Worm (Caenorhabditis elegans) whole organism, L3 larva: ENCODE measurements around the gene alg-3.

Experiments used
- R02D3.7 ChIP-seq: fragments of 150-350 bp; optimal IDR thresholded peaks from 2 replicates; lab custom pipeline; 2014; ENCODE audit warnings: missing biosample characterization, missing genetic modification characterization
- ceh-16 ChIP-seq: sonication (generic microtip); optimal IDR thresholded peaks from 2 replicates; lab custom pipeline; 2017; ENCODE audit warnings: missing biosample characterization, missing genetic modification characterization
- ceh-28 ChIP-seq: fragments of 150-350 bp; optimal IDR thresholded peaks from 2 replicates; lab custom pipeline; 2014; ENCODE audit warnings: missing biosample characterization, missing genetic modification reagents, missing genetic modification characterization
- ceh-82 ChIP-seq: fragments of 150-350 bp; optimal IDR thresholded peaks from 2 replicates; lab custom pipeline; 2014; ENCODE audit warnings: missing biosample characterization, missing genetic modification characterization
- egl-27 ChIP-seq: sonication (generic microtip); optimal IDR thresholded peaks from 4 replicates; lab custom pipeline; 2017; ENCODE audit warnings: missing biosample characterization, missing genetic modification reagents, missing genetic modification characterization
- egl-5 ChIP-seq: fragments of 150-350 bp; optimal IDR thresholded peaks from 2 replicates; lab custom pipeline; 2017; ENCODE audit warnings: missing biosample characterization, missing genetic modification reagents, missing genetic modification characterization, inconsistent platforms
- elt-1 ChIP-seq: fragments of 150-350 bp; optimal IDR thresholded peaks from 2 replicates; lab custom pipeline; 2014; ENCODE audit warnings: missing biosample characterization, missing genetic modification characterization
- elt-2 ChIP-seq: sonication (generic microtip); optimal IDR thresholded peaks from 2 replicates; lab custom pipeline; 2016; ENCODE audit warnings: missing genetic modification reagents, mild to moderate bottlenecking, missing genetic modification characterization, missing compliant biosample characterization
- elt-3 ChIP-seq, 3 experiments: fragments of 150-350 bp in 1 of 3; sonication (generic microtip) in 2 of 3; optimal IDR thresholded peaks; 2 replicates in 2 of 3; 4 replicates in 1 of 3; lab custom pipeline; 2014 to 2017; ENCODE audit warnings: missing biosample characterization in 3 of 3, missing genetic modification characterization in 3 of 3
- fkh-10 ChIP-seq: sonication (generic microtip); optimal IDR thresholded peaks from 2 replicates; lab custom pipeline; 2017; ENCODE audit warnings: missing biosample characterization, missing genetic modification reagents, missing genetic modification characterization
- fkh-2 ChIP-seq: fragments of 150-350 bp; optimal IDR thresholded peaks from 2 replicates; lab custom pipeline; 2014; ENCODE audit warnings: missing biosample characterization, missing genetic modification reagents, missing genetic modification characterization
- fos-1 ChIP-seq: fragments of 150-350 bp; optimal IDR thresholded peaks from 2 replicates; lab custom pipeline; 2014; ENCODE audit warnings: missing biosample characterization, missing genetic modification characterization
- hmg-11 ChIP-seq: sonication (generic microtip); optimal IDR thresholded peaks from 2 replicates; lab custom pipeline; 2016; ENCODE audit warnings: missing genetic modification characterization, missing compliant biosample characterization
- lin-15B ChIP-seq: fragments of 150-350 bp; optimal IDR thresholded peaks from 2 replicates; lab custom pipeline; 2014; ENCODE audit warnings: missing biosample characterization, missing genetic modification characterization
- lsy-12 ChIP-seq: sonication (generic microtip); optimal IDR thresholded peaks from 2 replicates; lab custom pipeline; 2016; ENCODE audit warnings: mild to moderate bottlenecking, missing genetic modification characterization, missing compliant biosample characterization
- mml-1 ChIP-seq: fragments of 150-350 bp; sonication (generic microtip); optimal IDR thresholded peaks from 3 replicates; lab custom pipeline; 2014; ENCODE audit warnings: missing biosample characterization, missing genetic modification characterization
- nfya-1 ChIP-seq: sonication (generic microtip); optimal IDR thresholded peaks from 2 replicates; lab custom pipeline; 2017; ENCODE audit warnings: missing genetic modification characterization, mild to moderate bottlenecking, missing compliant biosample characterization, antibody characterized with exemption, moderate library complexity; ENCODE audit not compliant: insufficient read depth
- nhr-11 ChIP-seq: fragments of 150-350 bp; optimal IDR thresholded peaks from 2 replicates; lab custom pipeline; 2014; ENCODE audit warnings: missing biosample characterization, missing genetic modification characterization
- nhr-12 ChIP-seq: fragments of 150-350 bp; optimal IDR thresholded peaks from 2 replicates; lab custom pipeline; 2014; ENCODE audit warnings: missing biosample characterization, missing genetic modification characterization
- nhr-23 ChIP-seq: fragments of 150-350 bp; optimal IDR thresholded peaks from 2 replicates; lab custom pipeline; 2014; ENCODE audit warnings: missing biosample characterization, missing genetic modification reagents, missing genetic modification characterization
- nhr-237 ChIP-seq: fragments of 150-350 bp; optimal IDR thresholded peaks from 2 replicates; lab custom pipeline; 2014; ENCODE audit warnings: missing biosample characterization, missing genetic modification characterization
- nhr-25 ChIP-seq: sonication (generic microtip); optimal IDR thresholded peaks from 2 replicates; lab custom pipeline; 2017; ENCODE audit warnings: missing biosample characterization, missing genetic modification characterization
- nhr-43 ChIP-seq: sonication (generic microtip); optimal IDR thresholded peaks from 2 replicates; lab custom pipeline; 2016; ENCODE audit warnings: mild to moderate bottlenecking, missing genetic modification characterization, missing compliant biosample characterization; ENCODE audit not compliant: poor library complexity, severe bottlenecking
- nhr-77 ChIP-seq: fragments of 150-350 bp; optimal IDR thresholded peaks from 2 replicates; lab custom pipeline; 2014; ENCODE audit warnings: missing biosample characterization, missing genetic modification characterization
- sea-2 ChIP-seq: fragments of 150-350 bp; sonication (generic microtip); optimal IDR thresholded peaks from 4 replicates; lab custom pipeline; 2014; ENCODE audit warnings: missing biosample characterization, missing genetic modification reagents, missing genetic modification characterization
- skn-1 ChIP-seq: fragments of 150-350 bp; optimal IDR thresholded peaks from 2 replicates; lab custom pipeline; 2014; ENCODE audit warnings: missing biosample characterization, missing genetic modification characterization
- unc-62 ChIP-seq: fragments of 150-350 bp; sonication (generic microtip); optimal IDR thresholded peaks from 4 replicates; lab custom pipeline; 2014; ENCODE audit warnings: missing biosample characterization, missing genetic modification reagents, missing genetic modification characterization
- zag-1 ChIP-seq: fragments of 150-350 bp; optimal IDR thresholded peaks from 2 replicates; lab custom pipeline; 2014; ENCODE audit warnings: missing biosample characterization, missing genetic modification characterization
- ztf-11 ChIP-seq: fragments of 150-350 bp; optimal IDR thresholded peaks from 2 replicates; lab custom pipeline; 2014; ENCODE audit warnings: missing biosample characterization, missing genetic modification characterization

The alg-3 gene

ce11 chrIV:11693493-11693892 lies 10.6 kb upstream of the alg-3 start, which contains the start of gene ZK792.12:
TSS of gene ZK792.12 (plus strand) at chrIV:11693793.
- TF ChIP-seq ztf-11 (tag; lab: Kevin White, UChicago) = no peak

- TF ChIP-seq elt-3 (tag; optimal IDR thresholded peaks at IDR 0.05; lab: Kevin White, UChicago) = no peak
- no peak for TF ChIP-seq sea-2 (GFP tag; lab: Kevin White, UChicago)
- no peak for TF ChIP-seq R02D3.7 (tag; lab: Kevin White, UChicago)
- TF ChIP-seq mml-1 (tag; lab: Kevin White, UChicago) = no peak
- TF ChIP-seq skn-1 = no peak
- no peak for TF ChIP-seq ceh-28
- no peak for TF ChIP-seq fos-1 (tag; lab: Kevin White, UChicago)
- no peak for TF ChIP-seq fkh-10 (GFP tag; lab: Kevin White, UChicago)
- TF ChIP-seq nhr-237 = no peak
- TF ChIP-seq nhr-77 = no peak
Measured at ce11 chrIV:11694143-11694542, 9.9 kb upstream of the alg-3 start, which contains the start of gene ZK792.7. TSS of gene ZK792.7 (plus strand) at chrIV:11694443.

DNA sequence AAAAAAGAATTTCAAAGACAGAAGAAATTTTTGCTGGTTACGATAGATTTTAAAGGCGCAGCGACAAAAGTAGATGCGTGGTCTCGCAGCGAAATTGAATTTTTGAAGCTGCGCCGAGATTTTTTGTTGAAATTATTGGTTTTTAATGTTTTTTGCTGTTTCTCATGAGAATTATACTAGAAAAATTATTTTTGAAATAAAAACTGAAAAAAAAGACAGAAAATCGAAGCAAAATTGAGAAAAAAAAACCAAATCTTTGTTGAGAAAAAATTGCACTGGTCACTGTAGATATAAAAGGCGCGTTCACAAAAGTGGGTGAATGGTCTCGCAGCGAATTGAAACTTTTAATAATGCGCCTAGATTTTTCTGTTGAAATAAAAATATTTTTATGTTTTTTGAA lies 8.4 kb upstream of the alg-3 start:
- TF ChIP-seq fos-1 (tag; lab: Kevin White, UChicago) (no peak), nhr-23 (tag; lab: Kevin White, UChicago) (peak; percentile 6), ceh-82 (tag; lab: Kevin White, UChicago) (no peak), nhr-12 (tag; lab: Kevin White, UChicago) (no peak)

ce11 chrIV:11697514-11697913 lies 6.5 kb upstream of the alg-3 start:
- TF ChIP-seq elt-2 (tag; lab: Kevin White, UChicago) (no peak), elt-1 (no peak), egl-27 (tag; lab: Kevin White, UChicago) (no peak), nhr-25 (no peak), unc-62 (GFP tag; lab: Kevin White, UChicago) (no peak), fkh-10 (GFP tag; lab: Kevin White, UChicago) (no peak), hmg-11 (tag; lab: Kevin White, UChicago) (no peak), nhr-77 (no peak), lin-15B (tag; lab: Kevin White, UChicago) (no peak), fkh-2 (tag; lab: Kevin White, UChicago) (no peak)

- peak; percentile 89 for TF ChIP-seq nhr-23 (tag; lab: Kevin White, UChicago)
- TF ChIP-seq nhr-43 = peak; percentile 50
- no peak for TF ChIP-seq lsy-12
- no peak for TF ChIP-seq ceh-28
- TF ChIP-seq elt-3 (tag; optimal IDR thresholded peaks at IDR 0.05; lab: Kevin White, UChicago) = peak in 1 of 3 experiments; percentile 75
- peak; percentile 77 for TF ChIP-seq nhr-25
- TF ChIP-seq, all 47 proteins: peak for 4
Measured at ce11 chrIV:11700100-11700499, 3.9 kb upstream of the alg-3 start.

- peak; percentile 24 for TF ChIP-seq nhr-25
- TF ChIP-seq zag-1 (tag; lab: Kevin White, UChicago) = no peak
- TF ChIP-seq, all 47 proteins: peak for 1
Measured at ce11 chrIV:11700752-11701151, 3.3 kb upstream of the alg-3 start, which contains the start of gene dpy-20. TSS of gene dpy-20 (minus strand) at chrIV:11700852.

DNA sequence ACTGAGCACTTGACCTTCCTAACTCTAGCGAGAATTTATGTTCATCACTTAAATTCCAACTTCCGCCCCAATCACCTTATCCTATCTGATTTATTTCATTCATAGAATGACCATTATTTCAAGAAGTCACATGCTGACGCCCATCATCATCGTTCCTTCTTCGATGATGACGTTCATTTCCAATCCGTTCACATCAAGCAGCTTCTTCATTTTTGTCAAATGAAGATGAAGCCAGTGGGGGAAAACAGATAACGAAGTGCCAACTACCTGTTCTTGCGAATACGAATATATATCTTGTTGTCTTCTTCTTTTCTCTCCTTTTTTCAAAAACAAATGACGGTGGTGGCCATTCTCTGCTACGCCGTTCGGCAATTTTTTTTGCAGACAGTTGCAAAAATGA lies 2.2 kb upstream of the alg-3 start:
- TF ChIP-seq nhr-23 (tag; lab: Kevin White, UChicago) (peak; percentile 29), nhr-25 (peak; percentile 79), fos-1 (tag; lab: Kevin White, UChicago) (no peak), ceh-16 (tag; lab: Kevin White, UChicago) (no peak)
- TF ChIP-seq, all 47 proteins: peak for 2

- TF ChIP-seq nfya-1 (peak; percentile 6), nhr-11 (tag; lab: Kevin White, UChicago) (peak; percentile 1), egl-5 (tag; lab: Kevin White, UChicago) (peak; percentile 79), nhr-237 (no peak)
- TF ChIP-seq, all 47 proteins: peak for 3
Measured at ce11 chrIV:11710331-11710730, 6.3 kb downstream of the alg-3 start.
